Worm (Caenorhabditis elegans) whole organism, L4/young adult: Measurements from ENCODE around the gene col-140.

Experiments used
- W03F9.2 ChIP-seq: fragments of 150-350 bp; optimal IDR thresholded peaks from 2 replicates; lab custom pipeline; 2014; ENCODE audit warnings: missing biosample characterization, missing genetic modification characterization
- dao-5 ChIP-seq: sonication (generic microtip); optimal IDR thresholded peaks from 2 replicates; lab custom pipeline; 2016; ENCODE audit warnings: missing genotype, missing genetic modification characterization, moderate library complexity, missing compliant biosample characterization
- him-1 ChIP-seq: sonication (generic microtip); optimal IDR thresholded peaks from 2 replicates; lab custom pipeline; 2016; ENCODE audit warnings: missing genotype, missing genetic modification reagents, missing genetic modification characterization, missing compliant biosample characterization

Gene col-140

ce11 chrV:5845669-5846189, 9.1 kb upstream of the col-140 start, which contains the start of gene F26F12.3:
F26F12.3 (minus strand) TSS chrV:5845719.
- peak; percentile 29 for TF ChIP-seq W03F9.2
- no peak for TF ChIP-seq dao-5 (tag; lab: Kevin White, UChicago)
- no peak for TF ChIP-seq him-1 (tag; lab: Kevin White, UChicago)

- TF ChIP-seq dao-5 (tag; lab: Kevin White, UChicago) (no peak), W03F9.2 (no peak), him-1 (tag; lab: Kevin White, UChicago) (no peak)
Observed at ce11 chrV:5845162-5845561, 8.5 kb upstream of the col-140 start.

- TF ChIP-seq him-1 (tag; lab: Kevin White, UChicago) (peak; percentile 21), dao-5 (tag; lab: Kevin White, UChicago) (no peak), W03F9.2 (peak; percentile 28)
Observed at ce11 chrV:5844349-5844760, 7.7 kb upstream of the col-140 start.

ce11 chrV:5843415-5844337, 7.0 kb upstream of the col-140 start:
- TF ChIP-seq dao-5 (tag; lab: Kevin White, UChicago), result no peak
- TF ChIP-seq W03F9.2, result no peak
- no peak for TF ChIP-seq him-1 (tag; lab: Kevin White, UChicago)

- no peak for TF ChIP-seq him-1 (tag; lab: Kevin White, UChicago)
- no peak for TF ChIP-seq dao-5 (tag; lab: Kevin White, UChicago)
- TF ChIP-seq W03F9.2, result no peak
Observed at ce11 chrV:5842507-5843144, 6.0 kb upstream of the col-140 start.

ce11 chrV:5840939-5841338, 4.3 kb upstream of the col-140 start:
- TF ChIP-seq dao-5 (tag; lab: Kevin White, UChicago) (no peak), W03F9.2 (no peak), him-1 (tag; lab: Kevin White, UChicago) (no peak)

ce11 chrV:5838576-5839366, 2.1 kb upstream of the col-140 start, which contains the start of gene F26F12.2:
F26F12.2 (minus strand) TSS chrV:5838613.
- TF ChIP-seq W03F9.2 (no peak), him-1 (tag; lab: Kevin White, UChicago) (no peak), dao-5 (tag; lab: Kevin White, UChicago) (no peak)

- TF ChIP-seq him-1 (tag; lab: Kevin White, UChicago) (no peak), W03F9.2 (no peak), dao-5 (tag; lab: Kevin White, UChicago) (no peak)
Observed at ce11 chrV:5835979-5836615, 537 bp downstream of the col-140 start.

- no peak for TF ChIP-seq dao-5 (tag; lab: Kevin White, UChicago)
- no peak for TF ChIP-seq him-1 (tag; lab: Kevin White, UChicago)
- TF ChIP-seq W03F9.2, result no peak
Observed at ce11 chrV:5835397-5835796, 1.2 kb downstream of the col-140 start.

ce11 chrV:5833531-5833930, 3.1 kb downstream of the col-140 start, which contains the start of gene srh-76:
srh-76 (plus strand) TSS chrV:5833831.
- TF ChIP-seq him-1 (tag; lab: Kevin White, UChicago), result no peak
- TF ChIP-seq dao-5 (tag; lab: Kevin White, UChicago), result no peak
- no peak for TF ChIP-seq W03F9.2

ce11 chrV:5832799-5833198, 3.8 kb downstream of the col-140 start:
- TF ChIP-seq dao-5 (tag; lab: Kevin White, UChicago) (no peak), W03F9.2 (no peak), him-1 (tag; lab: Kevin White, UChicago) (no peak)

ce11 chrV:5831253-5831652, 5.4 kb downstream of the col-140 start:
- TF ChIP-seq W03F9.2 (no peak), dao-5 (tag; lab: Kevin White, UChicago) (no peak), him-1 (tag; lab: Kevin White, UChicago) (no peak)

- TF ChIP-seq him-1 (tag; lab: Kevin White, UChicago), result no peak
Observed at ce11 chrV:5826592-5826991, 10.0 kb downstream of the col-140 start, which contains the start of gene let-418. let-418 (plus strand) TSS chrV:5826833.
